Fruit fly (Drosophila melanogaster): ENCODE results near the gene kri.

Gene kri

dm6 chr3L:5843895-5844576 is 33.3 kb downstream of the kri start:
- TF ChIP-seq Crg-1 (GFP tag; optimal IDR thresholded peaks at IDR 0.05) (no peak), pad (GFP tag; optimal IDR thresholded peaks at IDR 0.05) (no peak), Hr96 (GFP tag; optimal IDR thresholded peaks at IDR 0.05) (no peak), CG12768 (GFP tag; optimal IDR thresholded peaks at IDR 0.05) (no peak), toe (GFP tag; optimal IDR thresholded peaks at IDR 0.05) (no peak), CG1620 (GFP tag; optimal IDR thresholded peaks at IDR 0.05) (no peak), tj (GFP tag; optimal IDR thresholded peaks at IDR 0.05) (no peak), Clk (GFP tag; optimal IDR thresholded peaks at IDR 0.05) (no peak), ovo (GFP tag; optimal IDR thresholded peaks at IDR 0.05) (no peak), CG11617 (GFP tag; optimal IDR thresholded peaks at IDR 0.05) (no peak), CG33017 (tag; optimal IDR thresholded peaks at IDR 0.05) (no peak), cic (GFP tag; optimal IDR thresholded peaks at IDR 0.05) (no peak)

dm6 chr3L:5845466-5845865 is 34.7 kb downstream of the kri start, which contains the start of gene vn:
Gene vn, minus strand, starts transcription at chr3L:5845664.
- TF ChIP-seq CG14711 (tag; optimal IDR thresholded peaks at IDR 0.05) (peak; percentile 75), Clk (GFP tag; optimal IDR thresholded peaks at IDR 0.05) (no peak)

- no peak for TF ChIP-seq CG33017 (tag; optimal IDR thresholded peaks at IDR 0.05)
- no peak for TF ChIP-seq CG12768 (GFP tag; optimal IDR thresholded peaks at IDR 0.05)
- TF ChIP-seq ovo (GFP tag; optimal IDR thresholded peaks at IDR 0.05): no peak
- TF ChIP-seq pad (GFP tag; optimal IDR thresholded peaks at IDR 0.05): no peak
- no peak for TF ChIP-seq CG5204 (GFP tag; optimal IDR thresholded peaks at IDR 0.05)
- TF ChIP-seq Hr96 (GFP tag; optimal IDR thresholded peaks at IDR 0.05): no peak
- no peak for TF ChIP-seq CG1620 (GFP tag; optimal IDR thresholded peaks at IDR 0.05)
- TF ChIP-seq CG14711 (tag; optimal IDR thresholded peaks at IDR 0.05): no peak
- no peak for TF ChIP-seq Crg-1 (GFP tag; optimal IDR thresholded peaks at IDR 0.05)
- no peak for TF ChIP-seq tj (GFP tag; optimal IDR thresholded peaks at IDR 0.05)
- TF ChIP-seq cnc (optimal IDR thresholded peaks at IDR 0.05): no peak
- TF ChIP-seq Clk (GFP tag; optimal IDR thresholded peaks at IDR 0.05): no peak
- TF ChIP-seq CG11617 (GFP tag; optimal IDR thresholded peaks at IDR 0.05): no peak
- TF ChIP-seq toe (GFP tag; optimal IDR thresholded peaks at IDR 0.05): no peak
- TF ChIP-seq kay (GFP tag; ENCODE audit: borderline replicate concordance): no peak
- no peak for TF ChIP-seq CG7045 (GFP tag; optimal IDR thresholded peaks at IDR 0.05)
- no peak for TF ChIP-seq cic (GFP tag; optimal IDR thresholded peaks at IDR 0.05)
These were observed 38.2 kb downstream of the kri start for dm6 chr3L:5848929-5849328.

- TF ChIP-seq Hr96 (GFP tag; optimal IDR thresholded peaks at IDR 0.05) (no peak), toe (GFP tag; optimal IDR thresholded peaks at IDR 0.05) (no peak), kay (GFP tag; ENCODE audit: borderline replicate concordance) (no peak), CG7101 (tag; optimal IDR thresholded peaks at IDR 0.05) (no peak), Mnt (GFP tag; optimal IDR thresholded peaks at IDR 0.05) (no peak), CG11617 (GFP tag; optimal IDR thresholded peaks at IDR 0.05) (no peak), CG7045 (GFP tag; optimal IDR thresholded peaks at IDR 0.05) (no peak), pad (GFP tag; optimal IDR thresholded peaks at IDR 0.05) (no peak), cic (GFP tag; optimal IDR thresholded peaks at IDR 0.05) (no peak), cnc (optimal IDR thresholded peaks at IDR 0.05) (no peak), CG1620 (GFP tag; optimal IDR thresholded peaks at IDR 0.05) (no peak), tj (GFP tag; optimal IDR thresholded peaks at IDR 0.05) (no peak), Clk (GFP tag; optimal IDR thresholded peaks at IDR 0.05) (no peak), CG14711 (tag; optimal IDR thresholded peaks at IDR 0.05) (no peak), CG33017 (tag; optimal IDR thresholded peaks at IDR 0.05) (no peak), ovo (GFP tag; optimal IDR thresholded peaks at IDR 0.05) (no peak)
These were observed 40.9 kb downstream of the kri start for dm6 chr3L:5851636-5852035.

- TF ChIP-seq cic (GFP tag; optimal IDR thresholded peaks at IDR 0.05): no peak
- TF ChIP-seq Mnt (GFP tag; optimal IDR thresholded peaks at IDR 0.05): no peak
- TF ChIP-seq ovo (GFP tag; optimal IDR thresholded peaks at IDR 0.05): no peak
- TF ChIP-seq CG5204 (GFP tag; optimal IDR thresholded peaks at IDR 0.05): no peak
- TF ChIP-seq Crg-1 (GFP tag; optimal IDR thresholded peaks at IDR 0.05): no peak
- TF ChIP-seq toe (GFP tag; optimal IDR thresholded peaks at IDR 0.05): no peak
- no peak for TF ChIP-seq CG7101 (tag; optimal IDR thresholded peaks at IDR 0.05)
- no peak for TF ChIP-seq CG7045 (GFP tag; optimal IDR thresholded peaks at IDR 0.05)
These were observed 44.3 kb downstream of the kri start for dm6 chr3L:5855098-5855497.

dm6 chr3L:5856081-5856826 is 45.5 kb downstream of the kri start:
- TF ChIP-seq CG11617 (GFP tag; optimal IDR thresholded peaks at IDR 0.05) (no peak), CG7101 (tag; optimal IDR thresholded peaks at IDR 0.05) (no peak), CG7045 (GFP tag; optimal IDR thresholded peaks at IDR 0.05) (no peak), CG33017 (tag; optimal IDR thresholded peaks at IDR 0.05) (no peak), Hr96 (GFP tag; optimal IDR thresholded peaks at IDR 0.05) (no peak), CG12768 (GFP tag; optimal IDR thresholded peaks at IDR 0.05) (no peak)

dm6 chr3L:5856919-5857318 is 46.1 kb downstream of the kri start:
- no peak for TF ChIP-seq CG7045 (GFP tag; optimal IDR thresholded peaks at IDR 0.05)
- no peak for TF ChIP-seq toe (GFP tag; optimal IDR thresholded peaks at IDR 0.05)
- no peak for TF ChIP-seq ovo (GFP tag; optimal IDR thresholded peaks at IDR 0.05)
- no peak for TF ChIP-seq CG12768 (GFP tag; optimal IDR thresholded peaks at IDR 0.05)
- TF ChIP-seq CG33017 (tag; optimal IDR thresholded peaks at IDR 0.05): no peak
- no peak for TF ChIP-seq CG7101 (tag; optimal IDR thresholded peaks at IDR 0.05)
- TF ChIP-seq Mnt (GFP tag; optimal IDR thresholded peaks at IDR 0.05): no peak
- TF ChIP-seq Hr96 (GFP tag; optimal IDR thresholded peaks at IDR 0.05): no peak
- TF ChIP-seq Crg-1 (GFP tag; optimal IDR thresholded peaks at IDR 0.05): no peak
- no peak for TF ChIP-seq cnc (optimal IDR thresholded peaks at IDR 0.05)

Measured in whole organism, adult.